Fruit fly (Drosophila melanogaster): ENCODE measurements around the gene CG11600.

DNA sequence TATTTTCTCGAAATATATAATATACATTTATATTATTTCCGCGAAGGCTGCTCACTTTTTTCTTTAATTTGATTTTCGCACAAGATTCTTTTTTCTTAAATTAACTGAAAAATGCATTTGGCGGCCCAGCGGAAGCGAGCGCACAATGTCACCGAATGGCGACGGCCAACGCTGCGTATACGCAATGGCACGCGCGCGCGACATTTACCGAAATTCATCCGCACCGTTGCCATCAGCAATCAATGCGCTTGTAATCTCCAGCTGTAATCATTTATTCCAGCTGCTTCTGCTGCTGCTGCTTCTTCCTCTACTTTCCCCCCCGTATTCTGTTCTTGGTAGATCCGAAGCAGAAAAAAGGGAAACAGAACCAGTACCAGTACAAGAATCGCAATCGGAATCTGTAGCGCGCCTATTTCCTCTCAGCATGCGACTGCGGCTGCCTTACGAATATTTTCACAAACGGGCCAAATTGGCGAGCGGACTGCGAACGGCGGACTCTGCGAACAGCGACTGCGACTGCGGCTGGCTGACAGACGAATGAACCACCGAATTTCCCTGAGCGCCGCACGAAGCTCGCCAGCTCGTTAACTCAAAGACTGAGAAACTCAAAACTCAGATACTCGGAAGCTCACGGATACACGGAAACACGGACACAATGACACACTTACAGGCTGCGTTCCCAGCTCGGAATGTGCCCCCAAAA is 41.0 kb upstream of the CG11600 start, which contains the start of gene Octbeta2R:
- TF ChIP-seq CG32264 (GFP tag; optimal IDR thresholded peaks at IDR 0.05) (no peak), Vsx2 (GFP tag; optimal IDR thresholded peaks at IDR 0.05; ENCODE audit: partially characterized antibody) (no peak), Hr78 (GFP tag; optimal IDR thresholded peaks at IDR 0.05) (no peak), lola (GFP tag; optimal IDR thresholded peaks at IDR 0.05) (no peak), usp (GFP tag; optimal IDR thresholded peaks at IDR 0.05) (no peak), pan (optimal IDR thresholded peaks at IDR 0.05) (no peak), br (GFP tag; optimal IDR thresholded peaks at IDR 0.05) (no peak), ey (GFP tag; optimal IDR thresholded peaks at IDR 0.05) (no peak), CrebA (GFP tag; optimal IDR thresholded peaks at IDR 0.05; ENCODE audit: borderline replicate concordance) (no peak), HLH106 (tag; optimal IDR thresholded peaks at IDR 0.05) (no peak), rgr (GFP tag; optimal IDR thresholded peaks at IDR 0.05) (no peak), Hnf4 (GFP tag; optimal IDR thresholded peaks at IDR 0.05) (no peak)

All from whole organism, wandering third instar larva.